Worm (Caenorhabditis elegans) whole organism, L4/young adult: ENCODE measurements around the gene Y73B6BL.270.

Experiments used
- W03F9.2 ChIP-seq: fragments of 150-350 bp; optimal IDR thresholded peaks from 2 replicates; lab custom pipeline; 2014; ENCODE audit warnings: missing biosample characterization, missing genetic modification characterization
- him-1 ChIP-seq: sonication (generic microtip); optimal IDR thresholded peaks from 2 replicates; lab custom pipeline; 2016; ENCODE audit warnings: missing genotype, missing genetic modification reagents, missing genetic modification characterization, missing compliant biosample characterization

ce11 chrIV:6372993-6373392 is 7.8 kb downstream of the Y73B6BL.270 start, which contains the start of gene smg-3:
- TF ChIP-seq him-1 (tag; lab: Kevin White, UChicago) (no peak), W03F9.2 (tag; lab: Kevin White, UChicago) (no peak)
